Fruit fly (Drosophila melanogaster) whole organism: ENCODE results near the gene Acp32CD.

ENCODE experiments used
- CG8478 ChIP-seq: fragments of >200 bp; optimal IDR thresholded peaks from 2 replicates; lab custom pipeline; 2018; ENCODE audit warnings: inconsistent platforms
- usp ChIP-seq: fragments of >200 bp; optimal IDR thresholded peaks from 2 replicates; lab custom pipeline; 2017; ENCODE audit warnings: missing biosample characterization, missing genetic modification characterization, mixed read lengths

DNA sequence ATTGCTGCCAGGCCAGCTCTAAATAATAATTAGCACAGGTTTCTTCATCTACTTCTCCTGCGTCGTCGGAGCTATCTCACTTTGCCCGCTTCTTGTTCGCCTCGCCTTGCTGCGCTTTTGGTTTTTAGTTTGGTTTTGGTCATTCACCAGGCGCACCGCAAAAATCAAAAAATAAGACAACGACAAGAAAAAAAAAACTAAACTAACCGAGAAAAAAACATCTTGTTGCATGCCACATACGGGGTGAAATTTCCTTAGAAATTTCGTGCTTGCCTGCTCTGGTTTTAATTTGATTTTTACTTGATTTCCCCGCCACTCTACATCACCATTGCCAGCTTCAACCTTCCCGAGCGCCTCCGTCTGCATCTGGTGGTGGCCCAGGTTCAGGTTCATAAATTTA is 26.4 kb downstream of the Acp32CD start:
- TF ChIP-seq CG8478 (lab: Kevin White, UChicago) (no peak), usp (no peak)
